Worm (Caenorhabditis elegans): ENCODE measurements around the gene hgrs-1.
A peak's percentile ranks its signal among the peaks of the same experiment; 100 is the strongest.

hgrs-1 gene

DNA sequence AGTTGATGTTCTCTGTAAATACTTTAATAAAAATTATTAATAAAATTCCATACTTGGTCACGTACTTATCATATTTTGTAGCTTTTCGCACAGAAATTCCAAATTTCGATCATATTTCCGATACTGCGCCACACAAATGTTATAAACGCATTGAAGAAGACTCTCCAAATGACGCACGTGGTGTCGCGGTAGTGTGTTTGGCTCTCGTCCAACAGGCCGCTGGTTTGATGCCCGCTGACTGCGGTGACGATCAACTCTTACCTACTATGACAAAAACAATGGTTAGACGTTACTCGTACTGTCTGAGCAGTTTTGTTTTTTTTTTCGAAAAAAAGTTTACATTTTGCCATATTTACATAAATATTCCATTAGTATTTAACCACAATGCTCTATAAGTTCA lies 47.0 kb upstream of the hgrs-1 start (continued):
- peak; percentile 83 for TF ChIP-seq fkh-3 (tag; optimal IDR thresholded peaks at IDR 0.05)
- peak; percentile 92 to 96 for TF ChIP-seq rec-8 (tag; optimal IDR thresholded peaks at IDR 0.05)
- no peak for TF ChIP-seq nfya-2 (GFP tag; IDR thresholded peaks at IDR 0.05)
- TF ChIP-seq C17E4.6 (GFP tag; IDR thresholded peaks at IDR 0.05): 0 out of 2 replicates have a peak, but pooled peaks have one; percentile 50
- no peak; the same call in 1 of the 2 replicates for TF ChIP-seq madf-6 (GFP tag; IDR thresholded peaks at IDR 0.05)
- peak; percentile 53 for TF ChIP-seq nhr-80 (tag; optimal IDR thresholded peaks at IDR 0.05)
- 0 out of 2 replicates have a peak, but pooled peaks have one; percentile 51 for TF ChIP-seq nhr-120 (GFP tag; IDR thresholded peaks at IDR 0.05)
- TF ChIP-seq F57C9.4 (tag; optimal IDR thresholded peaks at IDR 0.05): peak; percentile 54

DNA sequence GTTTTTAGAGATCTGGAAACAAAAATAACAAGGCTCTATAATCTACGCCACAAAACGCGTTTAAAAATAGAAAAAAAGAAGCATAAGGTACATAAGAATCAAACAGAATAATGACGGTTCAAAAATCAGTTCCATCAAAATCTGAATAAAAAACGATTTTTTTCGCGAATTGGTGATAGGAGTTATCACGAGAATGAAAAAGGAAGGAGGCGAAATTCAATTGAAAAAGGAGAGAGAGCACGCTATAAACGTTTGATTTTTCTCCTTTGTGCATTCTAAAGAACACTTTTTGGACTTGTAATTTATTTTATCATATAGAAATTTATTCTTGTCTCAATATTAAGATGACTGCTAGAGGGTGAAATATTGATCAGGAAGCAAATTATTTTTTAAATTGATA lies 45.5 kb upstream of the hgrs-1 start:
- TF ChIP-seq mcd-1 (GFP tag; IDR thresholded peaks at IDR 0.05) (no peak), nhr-80 (tag; optimal IDR thresholded peaks at IDR 0.05) (peak; percentile 74), sptf-2 (GFP tag; optimal IDR thresholded peaks at IDR 0.05) (no peak), snpc-4 (GFP tag; optimal IDR thresholded peaks at IDR 0.05) (no peak), snpc-4 (tag; optimal IDR thresholded peaks at IDR 0.05) (no peak), Y56A3A.18 (GFP tag; IDR thresholded peaks at IDR 0.05) (no peak), zfh-2 (GFP tag; conservative IDR thresholded peaks at IDR 0.05) (no peak), mxl-1 (tag; optimal IDR thresholded peaks at IDR 0.05) (no peak), ZK185.1 (tag; optimal IDR thresholded peaks at IDR 0.05; ENCODE audit: poor library complexity, severe bottlenecking) (no peak), nhr-179 (tag; optimal IDR thresholded peaks at IDR 0.05) (no peak)

DNA sequence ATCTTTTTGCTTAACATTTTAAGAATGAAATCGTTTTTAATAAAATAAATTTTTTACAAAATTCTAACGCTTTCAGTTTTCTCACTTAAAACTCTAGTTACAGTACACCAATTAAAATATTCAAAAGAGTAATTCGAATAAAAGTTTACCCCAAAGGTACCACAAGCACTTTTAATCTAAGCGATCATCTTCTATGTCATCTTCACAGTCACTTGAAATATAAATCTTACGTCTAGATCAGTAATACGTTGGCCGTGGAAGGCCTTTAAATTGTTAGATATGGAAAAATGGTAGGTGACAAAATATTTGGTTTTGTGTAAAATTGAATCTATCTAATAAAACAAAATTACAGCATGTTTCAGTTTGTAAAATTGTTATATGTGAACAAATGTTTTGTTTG lies 41.5 kb upstream of the hgrs-1 start:
- TF ChIP-seq lsy-27 (tag; optimal IDR thresholded peaks at IDR 0.05; ENCODE audit: borderline replicate concordance, insufficient read depth): no peak

DNA sequence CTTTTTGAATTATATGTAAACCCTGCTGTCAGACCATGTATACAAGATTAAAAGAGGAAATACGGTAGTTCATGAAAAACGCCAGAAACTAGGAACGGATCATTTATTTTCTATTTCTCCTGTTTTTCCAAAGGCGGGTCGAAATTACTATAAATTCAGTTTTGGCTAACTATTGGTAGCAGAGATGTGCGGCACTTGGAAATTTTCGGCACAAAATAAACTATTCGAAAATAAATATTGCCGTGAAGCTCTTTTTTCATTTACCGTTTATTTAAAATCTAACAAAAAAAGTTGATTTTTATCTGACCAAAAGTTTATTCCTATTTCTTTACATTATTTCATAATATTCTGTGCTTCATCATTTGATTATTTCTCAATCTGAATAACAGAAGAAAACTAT lies 38.3 kb upstream of the hgrs-1 start, which contains the start of gene T09A12.1:
TSS of gene T09A12.1 (plus strand) at position 301 of the 400 bp plus-strand sequence.
- TF ChIP-seq gei-17 (GFP tag; optimal IDR thresholded peaks at IDR 0.05): no peak
- no peak for TF ChIP-seq lag-1 (GFP tag; IDR thresholded peaks at IDR 0.05)
- TF ChIP-seq zim-3 (tag; optimal IDR thresholded peaks at IDR 0.05): no peak
- TF ChIP-seq ztf-18 (tag; optimal IDR thresholded peaks at IDR 0.05): no peak
- TF ChIP-seq Y67H2A.10 (GFP tag; conservative IDR thresholded peaks at IDR 0.05): no peak
- no peak for TF ChIP-seq repo-1 (tag; optimal IDR thresholded peaks at IDR 0.05)
- TF ChIP-seq Y56A3A.18 (GFP tag; IDR thresholded peaks at IDR 0.05): no peak

DNA sequence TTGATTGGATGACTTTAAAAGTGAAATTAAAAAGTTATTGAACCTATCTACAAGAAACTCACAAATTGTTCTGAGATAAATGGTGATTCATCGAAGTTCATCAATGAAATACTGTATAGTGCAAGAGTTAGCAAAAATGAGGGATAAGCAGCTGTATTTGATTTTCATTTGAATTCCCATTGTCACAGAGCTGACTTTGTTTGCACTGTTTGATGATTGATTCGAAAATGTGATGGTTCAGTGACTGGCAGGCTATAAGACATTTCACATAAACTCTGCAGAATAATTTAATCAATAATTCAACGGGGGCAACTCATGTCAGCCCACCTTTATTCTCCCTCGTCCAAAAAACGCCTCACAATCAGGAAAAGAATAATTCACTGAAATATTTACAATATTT lies 37.8 kb upstream of the hgrs-1 start, which contains the start of gene T09A12.8:
TSS of gene T09A12.8 (minus strand) at position 101 of the 400 bp plus-strand sequence.
- TF ChIP-seq pha-4 (tag; optimal IDR thresholded peaks at IDR 0.05): no peak
- TF ChIP-seq him-1 (tag; optimal IDR thresholded peaks at IDR 0.05): no peak
- no peak for TF ChIP-seq aptf-2 (GFP tag; conservative IDR thresholded peaks at IDR 0.05)
- no peak for TF ChIP-seq efl-1 (GFP tag; optimal IDR thresholded peaks at IDR 0.05)
- no peak for TF ChIP-seq chd-7 (tag; optimal IDR thresholded peaks at IDR 0.05)
- no peak for TF ChIP-seq attf-3 (GFP tag; conservative IDR thresholded peaks at IDR 0.05)
- no peak for TF ChIP-seq nhr-179 (tag; optimal IDR thresholded peaks at IDR 0.05)
- TF ChIP-seq hlh-26 (GFP tag; conservative IDR thresholded peaks at IDR 0.05): no peak
- no peak for TF ChIP-seq sptf-2 (GFP tag; optimal IDR thresholded peaks at IDR 0.05)

DNA sequence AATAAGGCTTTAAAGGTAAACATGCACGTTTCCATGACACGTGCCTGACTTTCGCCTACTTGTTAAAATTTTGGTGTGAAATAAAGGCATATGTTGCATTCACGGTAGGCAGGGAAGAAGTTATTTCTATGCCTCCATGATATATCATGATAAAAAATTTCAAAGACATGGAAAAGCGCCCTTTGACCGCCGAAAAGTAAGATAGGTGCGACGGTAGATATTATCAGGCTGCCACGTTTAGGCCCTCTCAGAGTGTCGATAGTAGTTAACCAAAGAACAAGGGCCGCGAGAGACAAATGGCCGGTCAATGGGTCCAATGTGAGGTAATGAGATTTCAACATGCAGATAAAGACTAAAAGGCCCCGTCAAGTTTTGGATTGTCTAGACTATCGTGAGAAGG lies 37.3 kb upstream of the hgrs-1 start:
- TF ChIP-seq attf-6 (GFP tag; IDR thresholded peaks at IDR 0.05): no peak
- no peak for TF ChIP-seq F55B11.4 (tag; optimal IDR thresholded peaks at IDR 0.05; ENCODE audit: borderline replicate concordance, insufficient read depth)
- no peak for TF ChIP-seq B0261.1 (tag; optimal IDR thresholded peaks at IDR 0.05)
